Worm (Caenorhabditis elegans): Measurements from ENCODE around the gene seip-1.

- TF ChIP-seq ceh-9 (tag; optimal IDR thresholded peaks at IDR 0.05) = no peak
- TF ChIP-seq elt-2 (tag; optimal IDR thresholded peaks at IDR 0.05) = no peak
- no peak for TF ChIP-seq mdl-1 (tag; optimal IDR thresholded peaks at IDR 0.05)
- no peak for TF ChIP-seq ztf-11 (tag; optimal IDR thresholded peaks at IDR 0.05)
- TF ChIP-seq ZK546.5 (tag; optimal IDR thresholded peaks at IDR 0.05) = no peak
- TF ChIP-seq sea-2 (GFP tag; optimal IDR thresholded peaks at IDR 0.05) = no peak
- TF ChIP-seq jun-1 (tag; optimal IDR thresholded peaks at IDR 0.05) = no peak
Measured at ce11 chrV:6034714-6035113, 18.3 kb downstream of the seip-1 start, which contains the start of gene dhs-17.
